Worm (Caenorhabditis elegans) whole organism, midembryonic: ENCODE data around the gene BE10.4.
A peak's percentile ranks its signal among the peaks of the same experiment; 100 is the strongest.

Experiments
- T22C8.4 ChIP-seq: fragments of 200-800 bp; sonication (Bioruptor generic); IDR thresholded peaks from 2 replicates; pipeline ENCODE4 v1.3.6; 2022; ENCODE audit warnings: missing genetic modification characterization, missing compliant biosample characterization
- cog-1 ChIP-seq: sonication (generic microtip); optimal IDR thresholded peaks from 2 replicates; lab custom pipeline; 2016; ENCODE audit warnings: missing genetic modification characterization, missing compliant biosample characterization
- flt-1 ChIP-seq: fragments of 200-800 bp; sonication (Bioruptor generic); IDR thresholded peaks from 2 replicates; pipeline ENCODE4 v1.3.6; 2022; ENCODE audit warnings: missing genetic modification characterization, missing compliant biosample characterization
- klf-2 ChIP-seq: fragments of 200-800 bp; sonication (Bioruptor generic); conservative IDR thresholded peaks from 2 replicates; pipeline ENCODE4 v1.3.6; 2022; ENCODE audit warnings: missing genetic modification reagents, missing genetic modification characterization, missing compliant biosample characterization
- med-1 ChIP-seq: sonication (generic microtip); optimal IDR thresholded peaks from 2 replicates; lab custom pipeline; 2017; ENCODE audit warnings: missing genetic modification characterization, mild to moderate bottlenecking, missing compliant biosample characterization, antibody characterized with exemption, missing genetic modification reagents; ENCODE audit not compliant: insufficient read depth
- ref-1 ChIP-seq: fragments of 200-800 bp; sonication (Bioruptor generic); conservative IDR thresholded peaks from 2 replicates; pipeline ENCODE4 v1.3.6; 2022; ENCODE audit warnings: missing genetic modification reagents, missing genetic modification characterization, missing compliant biosample characterization
- tab-1 ChIP-seq: fragments of 200-800 bp; sonication (Bioruptor generic); IDR thresholded peaks from 2 replicates; pipeline ENCODE4 v1.3.6; 2022; ENCODE audit warnings: missing genetic modification characterization, missing compliant biosample characterization
- ztf-23 ChIP-seq: fragments of 200-800 bp; sonication (Bioruptor generic); IDR thresholded peaks from 2 replicates; pipeline ENCODE4 v1.3.6; 2022; ENCODE audit warnings: missing genetic modification reagents, missing genetic modification characterization, missing compliant biosample characterization
- ztf-29 ChIP-seq: fragments of 200-800 bp; sonication (Bioruptor generic); IDR thresholded peaks from 2 replicates; pipeline ENCODE4 v1.3.6; 2022; ENCODE audit warnings: missing genetic modification reagents, missing genetic modification characterization, missing compliant biosample characterization

- TF ChIP-seq med-1 (GFP tag; lab: Kevin White, UChicago) = no peak
- no peak for TF ChIP-seq ref-1 (GFP tag; lab: Robert Waterston, UW)
- TF ChIP-seq flt-1 (GFP tag; lab: Robert Waterston, UW) = no peak
- no peak for TF ChIP-seq klf-2 (GFP tag; lab: Robert Waterston, UW)
- TF ChIP-seq ztf-23 = no peak
- no peak for TF ChIP-seq cog-1 (tag; lab: Kevin White, UChicago)
- TF ChIP-seq ztf-29 = no peak
- peak; percentile 81 for TF ChIP-seq T22C8.4
- no peak for TF ChIP-seq tab-1
Measured at ce11 chrIII:12794200-12794599, 19.1 kb upstream of the BE10.4 start.
